Fruit fly (Drosophila melanogaster): ENCODE results near the gene X11L.

X11L gene

DNA sequence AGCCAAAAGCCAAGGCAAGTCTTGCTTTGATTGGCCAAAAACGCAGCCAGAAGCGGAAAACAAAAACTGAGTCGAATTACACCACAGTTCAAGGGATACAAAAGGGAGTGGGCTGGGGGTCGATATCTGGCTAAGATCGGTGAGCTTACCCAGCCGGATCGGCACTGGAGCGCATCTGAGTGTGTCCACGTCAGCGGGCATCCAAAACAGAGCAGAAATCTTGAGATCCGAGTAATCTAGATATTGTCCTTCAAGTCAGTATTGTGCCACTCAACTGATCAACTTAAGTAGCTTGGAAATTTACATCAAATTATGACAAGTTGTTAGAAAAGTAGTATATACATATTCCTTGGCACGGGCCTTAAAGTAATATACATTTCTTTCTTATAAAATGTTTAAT lies 10.8 kb upstream of the X11L start, which contains the start of gene CG12992:
TSS of gene CG12992 (plus strand) at position 301 of the 400 bp plus-strand sequence.
- TF ChIP-seq CG32121 (GFP tag; IDR thresholded peaks at IDR 0.05) (no peak), Pif1B (GFP tag; optimal IDR thresholded peaks at IDR 0.05) (no peak), EcR (GFP tag; optimal IDR thresholded peaks at IDR 0.05) (no peak), rn (GFP tag; IDR thresholded peaks at IDR 0.05) (no peak), CG34367 (tag; optimal IDR thresholded peaks at IDR 0.05) (no peak), CG8301 (tag; optimal IDR thresholded peaks at IDR 0.05) (no peak), D1 (tag; optimal IDR thresholded peaks at IDR 0.05) (no peak), CG17806 (tag; optimal IDR thresholded peaks at IDR 0.05) (no peak), Snoo (tag; optimal IDR thresholded peaks at IDR 0.05) (no peak), CG15710 (tag; optimal IDR thresholded peaks at IDR 0.05) (no peak), CG9948 (tag; optimal IDR thresholded peaks at IDR 0.05) (no peak), CG4496 (GFP tag; IDR thresholded peaks at IDR 0.05) (no peak), gl (tag; optimal IDR thresholded peaks at IDR 0.05) (no peak), CG10348 (GFP tag; IDR thresholded peaks at IDR 0.05) (no peak), CG8159 (tag; optimal IDR thresholded peaks at IDR 0.05) (no peak)

DNA sequence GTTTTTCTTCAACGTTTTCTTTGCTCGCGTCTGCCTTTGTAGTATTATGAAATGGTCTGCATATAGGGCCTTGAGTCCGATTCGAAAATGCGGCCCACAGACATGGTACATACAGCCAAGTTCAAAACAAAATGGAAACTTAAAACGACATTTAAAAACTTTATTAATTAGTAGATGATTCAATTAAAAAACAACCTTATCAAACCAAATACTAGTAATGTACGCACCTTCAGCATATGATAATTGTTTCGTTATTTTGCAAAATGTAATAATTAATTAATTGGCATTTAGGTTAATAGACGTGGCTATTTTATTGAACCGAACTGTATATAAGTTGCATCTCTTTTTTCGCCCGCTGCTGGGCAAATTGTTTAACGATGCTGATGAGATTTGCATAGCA lies 4.7 kb upstream of the X11L start:
- TF ChIP-seq Ets98B (GFP tag; IDR thresholded peaks at IDR 0.05) (no peak), Pif1A (GFP tag; optimal IDR thresholded peaks at IDR 0.05) (no peak), CG8301 (tag; optimal IDR thresholded peaks at IDR 0.05) (no peak), CG34367 (tag; optimal IDR thresholded peaks at IDR 0.05) (peak; percentile 15), CG9948 (tag; optimal IDR thresholded peaks at IDR 0.05) (peak; percentile 23), CG4496 (GFP tag; IDR thresholded peaks at IDR 0.05) (no peak), EcR (GFP tag; optimal IDR thresholded peaks at IDR 0.05) (no peak), CG13204 (GFP tag; optimal IDR thresholded peaks at IDR 0.05) (no peak), D1 (tag; optimal IDR thresholded peaks at IDR 0.05) (no peak), CG17806 (tag; optimal IDR thresholded peaks at IDR 0.05) (no peak), CG14655 (GFP tag; optimal IDR thresholded peaks at IDR 0.05) (peak; percentile 10), CG32121 (GFP tag; IDR thresholded peaks at IDR 0.05) (0 out of 2 replicates have a peak, but pooled peaks have one; percentile 19), CG8159 (tag; optimal IDR thresholded peaks at IDR 0.05) (peak; percentile 42), Pif1B (GFP tag; optimal IDR thresholded peaks at IDR 0.05) (no peak), CG15710 (tag; optimal IDR thresholded peaks at IDR 0.05) (peak; percentile 19), CG10348 (GFP tag; IDR thresholded peaks at IDR 0.05) (no peak), Snoo (tag; optimal IDR thresholded peaks at IDR 0.05) (no peak), fd96Ca (GFP tag; IDR thresholded peaks at IDR 0.05) (no peak), rn (GFP tag; IDR thresholded peaks at IDR 0.05) (no peak), CG12605 (GFP tag; IDR thresholded peaks at IDR 0.05) (no peak), gl (tag; optimal IDR thresholded peaks at IDR 0.05) (no peak)

DNA sequence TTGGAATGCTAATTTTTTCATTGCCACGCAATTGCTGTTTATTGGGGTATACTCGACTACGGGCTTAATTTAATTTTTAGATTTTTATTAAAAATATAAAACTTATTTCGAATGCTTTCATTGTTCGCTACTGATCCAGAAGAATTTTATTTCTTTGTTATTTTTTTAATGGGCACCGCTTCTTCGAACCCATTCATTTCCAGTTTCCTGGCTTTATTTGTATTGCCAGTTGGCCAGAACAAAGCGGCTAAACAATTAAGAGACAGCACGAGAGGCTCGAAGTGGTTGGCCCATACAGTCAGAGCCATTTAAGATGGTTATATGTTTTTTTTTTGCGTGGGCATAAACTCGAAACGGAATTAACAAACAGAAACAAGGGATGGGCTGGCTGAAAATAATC lies 3.6 kb upstream of the X11L start:
- TF ChIP-seq Pif1A (GFP tag; optimal IDR thresholded peaks at IDR 0.05) (peak; percentile 80), Snoo (tag; optimal IDR thresholded peaks at IDR 0.05) (peak; percentile 77), CG32121 (GFP tag; IDR thresholded peaks at IDR 0.05) (peak; percentile 74), CG13204 (GFP tag; optimal IDR thresholded peaks at IDR 0.05) (no peak), rn (GFP tag; IDR thresholded peaks at IDR 0.05) (peak; percentile 60; the same call in 1 of the 2 replicates), D1 (tag; optimal IDR thresholded peaks at IDR 0.05) (peak; percentile 27), EcR (GFP tag; optimal IDR thresholded peaks at IDR 0.05) (no peak), CG14655 (GFP tag; optimal IDR thresholded peaks at IDR 0.05) (no peak), fd96Ca (GFP tag; IDR thresholded peaks at IDR 0.05) (peak; percentile 76; the same call in 1 of the 3 replicates), CG15710 (tag; optimal IDR thresholded peaks at IDR 0.05) (peak; percentile 69), CG8301 (tag; optimal IDR thresholded peaks at IDR 0.05) (peak; percentile 36), CG17806 (tag; optimal IDR thresholded peaks at IDR 0.05) (peak; percentile 69), CG34367 (tag; optimal IDR thresholded peaks at IDR 0.05) (peak; percentile 43), Ets98B (GFP tag; IDR thresholded peaks at IDR 0.05) (peak; percentile 79), CG9948 (tag; optimal IDR thresholded peaks at IDR 0.05) (peak; percentile 61), gl (tag; optimal IDR thresholded peaks at IDR 0.05) (peak; percentile 22), CG10348 (GFP tag; IDR thresholded peaks at IDR 0.05) (no peak), Pif1B (GFP tag; optimal IDR thresholded peaks at IDR 0.05) (peak; percentile 77), CG4496 (GFP tag; IDR thresholded peaks at IDR 0.05) (peak; percentile 69; the same call in 2 of the 3 replicates), CG8159 (tag; optimal IDR thresholded peaks at IDR 0.05) (peak; percentile 70), CG12605 (GFP tag; IDR thresholded peaks at IDR 0.05) (no peak; the same call in 1 of the 2 replicates)

DNA sequence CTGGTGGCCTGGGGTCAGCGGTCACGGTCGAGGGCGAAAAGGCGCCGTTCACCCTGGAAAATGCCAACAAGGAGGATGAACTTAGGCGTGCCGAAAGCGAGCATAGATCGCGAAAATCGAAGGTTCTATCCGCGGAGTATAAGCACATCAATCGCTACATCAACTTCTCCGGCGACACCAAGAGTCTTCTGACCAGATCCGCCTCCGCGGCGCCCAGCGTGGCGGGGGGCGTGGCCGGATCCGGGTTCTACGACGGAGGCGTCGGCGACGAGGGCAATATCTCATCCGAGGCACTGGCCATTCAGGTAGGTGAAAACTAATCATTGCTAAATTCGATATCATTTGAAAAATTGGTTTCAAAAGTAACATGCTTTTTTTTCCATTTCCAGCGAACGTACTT lies 1.8 kb upstream of the X11L start:
- TF ChIP-seq Ets98B (GFP tag; IDR thresholded peaks at IDR 0.05), result no peak
- no peak for TF ChIP-seq CG10348 (GFP tag; IDR thresholded peaks at IDR 0.05)
- TF ChIP-seq Pif1B (GFP tag; optimal IDR thresholded peaks at IDR 0.05), result no peak
- no peak for TF ChIP-seq CG34367 (tag; optimal IDR thresholded peaks at IDR 0.05)
- TF ChIP-seq Pif1A (GFP tag; optimal IDR thresholded peaks at IDR 0.05), result no peak
- TF ChIP-seq CG4496 (GFP tag; IDR thresholded peaks at IDR 0.05), result no peak
- no peak for TF ChIP-seq fd96Ca (GFP tag; IDR thresholded peaks at IDR 0.05)
- TF ChIP-seq CG13204 (GFP tag; optimal IDR thresholded peaks at IDR 0.05), result no peak
- TF ChIP-seq Snoo (tag; optimal IDR thresholded peaks at IDR 0.05), result no peak

DNA sequence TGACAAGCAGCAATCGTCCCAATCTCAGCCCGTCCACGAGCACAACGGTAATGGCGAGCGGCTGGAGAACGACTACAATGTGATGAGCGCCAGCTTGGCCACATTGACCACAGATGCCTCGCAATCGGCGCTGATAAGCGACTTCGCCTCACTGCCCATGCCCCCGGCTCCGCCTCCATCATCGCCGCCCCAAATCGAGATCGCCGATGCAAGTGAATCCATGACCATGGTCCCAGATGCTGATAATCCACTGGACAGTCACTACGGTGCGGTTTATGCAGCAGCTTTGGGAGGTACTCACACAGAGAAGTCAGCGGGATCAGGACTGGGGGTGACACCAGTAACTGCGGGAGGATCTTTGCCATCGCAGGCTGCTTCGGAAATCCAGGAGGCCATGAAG lies 3.1 kb downstream of the X11L start:
- TF ChIP-seq CG12605 (GFP tag; IDR thresholded peaks at IDR 0.05) (no peak), CG32121 (GFP tag; IDR thresholded peaks at IDR 0.05) (no peak), CG15710 (tag; optimal IDR thresholded peaks at IDR 0.05) (no peak), CG34367 (tag; optimal IDR thresholded peaks at IDR 0.05) (no peak), CG14655 (GFP tag; optimal IDR thresholded peaks at IDR 0.05) (no peak), D1 (tag; optimal IDR thresholded peaks at IDR 0.05) (no peak), fd96Ca (GFP tag; IDR thresholded peaks at IDR 0.05) (no peak), Snoo (tag; optimal IDR thresholded peaks at IDR 0.05) (no peak), gl (tag; optimal IDR thresholded peaks at IDR 0.05) (no peak), CG13204 (GFP tag; optimal IDR thresholded peaks at IDR 0.05) (no peak), Pif1B (GFP tag; optimal IDR thresholded peaks at IDR 0.05) (no peak), Ets98B (GFP tag; IDR thresholded peaks at IDR 0.05) (no peak), CG8301 (tag; optimal IDR thresholded peaks at IDR 0.05) (no peak)

DNA sequence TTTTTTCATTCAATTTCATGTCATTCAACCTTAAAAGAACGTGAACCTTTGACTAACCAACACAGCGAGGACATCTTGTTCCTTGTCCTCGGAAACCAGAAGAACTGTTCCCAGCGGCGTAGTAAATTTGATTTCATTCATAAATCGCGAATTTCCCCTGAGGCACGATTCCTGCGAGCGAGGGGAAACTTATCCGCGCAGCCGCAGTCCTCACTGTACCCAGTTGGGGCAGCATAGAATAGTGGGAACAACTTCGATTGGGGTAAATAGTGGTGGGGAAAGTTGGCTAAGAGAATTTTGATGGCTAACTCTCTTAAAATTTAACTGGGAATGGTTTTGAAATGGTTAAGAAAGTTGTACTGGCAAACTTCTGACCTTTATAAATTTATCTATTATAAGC lies 12.0 kb downstream of the X11L start:
- TF ChIP-seq CG32121 (GFP tag; IDR thresholded peaks at IDR 0.05) (no peak), CG12605 (GFP tag; IDR thresholded peaks at IDR 0.05) (no peak), CG8159 (tag; optimal IDR thresholded peaks at IDR 0.05) (no peak), Pif1B (GFP tag; optimal IDR thresholded peaks at IDR 0.05) (no peak)
